Worm (Caenorhabditis elegans) whole organism, L3 larva: ENCODE measurements around the gene C05E11.7.

ENCODE experiments used
- R02D3.7 ChIP-seq: fragments of 150-350 bp; optimal IDR thresholded peaks from 2 replicates; lab custom pipeline; 2014; ENCODE audit warnings: missing biosample characterization, missing genetic modification characterization
- aly-2 ChIP-seq: fragments of 150-350 bp; optimal IDR thresholded peaks from 2 replicates; lab custom pipeline; 2014; ENCODE audit warnings: missing biosample characterization, missing genetic modification characterization
- ama-1 ChIP-seq: fragments of 150-350 bp; optimal IDR thresholded peaks from 2 replicates; lab custom pipeline; 2018
- ceh-16 ChIP-seq: sonication (generic microtip); optimal IDR thresholded peaks from 2 replicates; lab custom pipeline; 2017; ENCODE audit warnings: missing biosample characterization, missing genetic modification characterization
- ceh-28 ChIP-seq: fragments of 150-350 bp; optimal IDR thresholded peaks from 2 replicates; lab custom pipeline; 2014; ENCODE audit warnings: missing biosample characterization, missing genetic modification reagents, missing genetic modification characterization
- egl-27 ChIP-seq: sonication (generic microtip); optimal IDR thresholded peaks from 4 replicates; lab custom pipeline; 2017; ENCODE audit warnings: missing biosample characterization, missing genetic modification reagents, missing genetic modification characterization
- egl-5 ChIP-seq: fragments of 150-350 bp; optimal IDR thresholded peaks from 2 replicates; lab custom pipeline; 2017; ENCODE audit warnings: missing biosample characterization, missing genetic modification reagents, missing genetic modification characterization, inconsistent platforms
- elt-1 ChIP-seq: fragments of 150-350 bp; optimal IDR thresholded peaks from 2 replicates; lab custom pipeline; 2014; ENCODE audit warnings: missing biosample characterization, missing genetic modification characterization
- elt-2 ChIP-seq: sonication (generic microtip); optimal IDR thresholded peaks from 2 replicates; lab custom pipeline; 2016; ENCODE audit warnings: missing genetic modification reagents, mild to moderate bottlenecking, missing genetic modification characterization, missing compliant biosample characterization
- elt-3 ChIP-seq, 3 experiments: fragments of 150-350 bp in 1 of 3; sonication (generic microtip) in 2 of 3; optimal IDR thresholded peaks; 2 replicates in 2 of 3; 4 replicates in 1 of 3; lab custom pipeline; 2014 to 2017; ENCODE audit warnings: missing biosample characterization in 3 of 3, missing genetic modification characterization in 3 of 3
- fkh-10 ChIP-seq: sonication (generic microtip); optimal IDR thresholded peaks from 2 replicates; lab custom pipeline; 2017; ENCODE audit warnings: missing biosample characterization, missing genetic modification reagents, missing genetic modification characterization
- fkh-2 ChIP-seq: fragments of 150-350 bp; optimal IDR thresholded peaks from 2 replicates; lab custom pipeline; 2014; ENCODE audit warnings: missing biosample characterization, missing genetic modification reagents, missing genetic modification characterization
- hmg-11 ChIP-seq: sonication (generic microtip); optimal IDR thresholded peaks from 2 replicates; lab custom pipeline; 2016; ENCODE audit warnings: missing genetic modification characterization, missing compliant biosample characterization
- jun-1 ChIP-seq: fragments of 150-350 bp; optimal IDR thresholded peaks from 2 replicates; lab custom pipeline; 2014; ENCODE audit warnings: missing biosample characterization, missing genetic modification reagents, missing genetic modification characterization
- lin-15B ChIP-seq: fragments of 150-350 bp; optimal IDR thresholded peaks from 2 replicates; lab custom pipeline; 2014; ENCODE audit warnings: missing biosample characterization, missing genetic modification characterization
- lin-39 ChIP-seq: fragments of 150-350 bp; optimal IDR thresholded peaks from 2 replicates; lab custom pipeline; 2018; ENCODE audit warnings: missing biosample characterization, missing genetic modification reagents, missing genetic modification characterization
- lsy-12 ChIP-seq: sonication (generic microtip); optimal IDR thresholded peaks from 2 replicates; lab custom pipeline; 2016; ENCODE audit warnings: mild to moderate bottlenecking, missing genetic modification characterization, missing compliant biosample characterization
- mdl-1 ChIP-seq: fragments of 150-350 bp; optimal IDR thresholded peaks from 2 replicates; lab custom pipeline; 2014; ENCODE audit warnings: missing biosample characterization, missing genetic modification characterization
- mml-1 ChIP-seq: fragments of 150-350 bp; sonication (generic microtip); optimal IDR thresholded peaks from 3 replicates; lab custom pipeline; 2014; ENCODE audit warnings: missing biosample characterization, missing genetic modification characterization
- nfya-1 ChIP-seq: sonication (generic microtip); optimal IDR thresholded peaks from 2 replicates; lab custom pipeline; 2017; ENCODE audit warnings: missing genetic modification characterization, mild to moderate bottlenecking, missing compliant biosample characterization, antibody characterized with exemption, moderate library complexity; ENCODE audit not compliant: insufficient read depth
- nhr-11 ChIP-seq: fragments of 150-350 bp; optimal IDR thresholded peaks from 2 replicates; lab custom pipeline; 2014; ENCODE audit warnings: missing biosample characterization, missing genetic modification characterization
- nhr-23 ChIP-seq: fragments of 150-350 bp; optimal IDR thresholded peaks from 2 replicates; lab custom pipeline; 2014; ENCODE audit warnings: missing biosample characterization, missing genetic modification reagents, missing genetic modification characterization
- nhr-237 ChIP-seq: fragments of 150-350 bp; optimal IDR thresholded peaks from 2 replicates; lab custom pipeline; 2014; ENCODE audit warnings: missing biosample characterization, missing genetic modification characterization
- nhr-25 ChIP-seq: sonication (generic microtip); optimal IDR thresholded peaks from 2 replicates; lab custom pipeline; 2017; ENCODE audit warnings: missing biosample characterization, missing genetic modification characterization
- nhr-28 ChIP-seq: fragments of 150-350 bp; optimal IDR thresholded peaks from 2 replicates; lab custom pipeline; 2014; ENCODE audit warnings: missing biosample characterization, missing genetic modification characterization
- nhr-76 ChIP-seq: fragments of 150-350 bp; sonication (generic microtip); optimal IDR thresholded peaks from 5 replicates; lab custom pipeline; 2014; ENCODE audit warnings: missing biosample characterization, missing genetic modification characterization
- nhr-77 ChIP-seq: fragments of 150-350 bp; optimal IDR thresholded peaks from 2 replicates; lab custom pipeline; 2014; ENCODE audit warnings: missing biosample characterization, missing genetic modification characterization
- pha-4 ChIP-seq: fragments of 150-350 bp; optimal IDR thresholded peaks from 2 replicates; lab custom pipeline; 2014; ENCODE audit warnings: missing biosample characterization, missing genetic modification reagents, missing genetic modification characterization
- pqm-1 ChIP-seq: fragments of 150-350 bp; optimal IDR thresholded peaks from 2 replicates; lab custom pipeline; 2017; ENCODE audit warnings: missing biosample characterization, missing genetic modification characterization, inconsistent platforms
- unc-39 ChIP-seq: sonication (generic microtip); optimal IDR thresholded peaks from 4 replicates; lab custom pipeline; 2017; ENCODE audit warnings: missing biosample characterization, missing genetic modification characterization
- unc-62 ChIP-seq: fragments of 150-350 bp; sonication (generic microtip); optimal IDR thresholded peaks from 4 replicates; lab custom pipeline; 2014; ENCODE audit warnings: missing biosample characterization, missing genetic modification reagents, missing genetic modification characterization
- zag-1 ChIP-seq: fragments of 150-350 bp; optimal IDR thresholded peaks from 2 replicates; lab custom pipeline; 2014; ENCODE audit warnings: missing biosample characterization, missing genetic modification characterization

Gene C05E11.7

ce11 chrX:4622024-4622423, 36.5 kb upstream of the C05E11.7 start, which contains the start of gene C46C11.3:
Gene C46C11.3, plus strand, starts transcription at chrX:4622324.
- TF ChIP-seq lsy-12 (tag; lab: Kevin White, UChicago) (no peak), egl-27 (no peak)

DNA sequence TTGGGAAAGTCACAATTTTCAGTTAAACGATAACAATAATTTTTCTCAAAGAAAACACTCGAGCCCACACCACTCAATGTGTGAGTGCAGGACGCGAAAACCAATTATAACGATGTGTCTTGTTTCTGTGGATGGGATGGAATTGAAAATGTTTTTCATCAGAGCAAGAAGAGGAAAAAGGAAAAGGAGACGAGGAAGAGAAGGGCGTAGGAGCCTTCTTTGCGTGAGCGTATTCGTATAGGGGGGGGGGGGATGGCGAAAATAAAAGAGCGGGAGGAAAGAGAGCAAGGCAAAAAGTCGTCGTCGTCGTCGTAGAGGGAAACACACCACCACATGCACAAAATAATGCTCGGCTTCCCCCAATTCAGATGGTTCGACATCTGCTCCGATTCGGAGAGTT, 34.5 kb upstream of the C05E11.7 start:
- TF ChIP-seq fkh-10 (peak; percentile 3), nhr-237 (tag; lab: Kevin White, UChicago) (no peak), lin-39 (tag; lab: Kevin White, UChicago) (peak; percentile 37)

ce11 chrX:4619582-4619981, 34.1 kb upstream of the C05E11.7 start, which contains the start of gene pqn-65:
Gene pqn-65, minus strand, starts transcription at chrX:4619635.
- TF ChIP-seq nhr-25 (tag; lab: Kevin White, UChicago) = peak; percentile 36
- peak; percentile 39 for TF ChIP-seq nfya-1 (tag; lab: Kevin White, UChicago)
- no peak for TF ChIP-seq hmg-11 (tag; lab: Kevin White, UChicago)
- peak; percentile 25 for TF ChIP-seq lin-15B (tag; lab: Kevin White, UChicago)
- TF ChIP-seq ceh-28 = peak; percentile 19
- TF ChIP-seq jun-1 (tag; lab: Kevin White, UChicago) = no peak
- no peak for TF ChIP-seq elt-3 (tag; optimal IDR thresholded peaks at IDR 0.05; lab: Kevin White, UChicago)
- TF ChIP-seq egl-5 (tag; lab: Kevin White, UChicago) = peak; percentile 38
- no peak for TF ChIP-seq ceh-16 (tag; lab: Kevin White, UChicago)
- peak; percentile 73 for TF ChIP-seq pha-4 (tag; lab: Kevin White, UChicago)
- peak; percentile 12 for TF ChIP-seq elt-2 (tag; lab: Kevin White, UChicago)
- TF ChIP-seq, all 47 proteins: peak for 7

DNA sequence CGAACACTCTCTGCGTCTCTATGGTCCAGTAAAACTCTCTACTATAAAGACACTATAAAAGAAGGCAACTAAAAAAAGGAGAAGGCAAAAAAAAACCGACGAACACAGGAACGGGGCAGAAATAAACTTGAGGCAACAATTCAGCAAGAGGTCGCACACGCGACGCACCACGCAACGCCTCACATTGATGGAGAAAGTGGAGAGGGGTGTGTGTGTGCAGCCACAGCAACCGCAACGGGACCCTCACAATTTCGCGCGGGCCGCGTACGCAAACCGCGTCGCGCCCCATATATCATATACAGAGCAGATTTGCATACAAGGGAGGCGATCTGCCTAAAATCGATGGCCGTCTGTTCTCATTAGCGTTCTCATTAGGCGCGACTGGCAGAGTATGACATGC, 31.4 kb upstream of the C05E11.7 start:
- no peak for TF ChIP-seq ceh-16 (tag; lab: Kevin White, UChicago)
- TF ChIP-seq ama-1 (lab: Kevin White, UChicago) = peak; percentile 0
- peak; percentile 17 for TF ChIP-seq pha-4 (tag; lab: Kevin White, UChicago)
- peak; percentile 39 for TF ChIP-seq lin-15B (tag; lab: Kevin White, UChicago)
- TF ChIP-seq mml-1 (tag; lab: Kevin White, UChicago) = no peak
- no peak for TF ChIP-seq nhr-28 (tag; lab: Kevin White, UChicago)
- TF ChIP-seq nfya-1 (tag; lab: Kevin White, UChicago) = peak; percentile 27
- no peak for TF ChIP-seq zag-1 (tag; lab: Kevin White, UChicago)
- no peak for TF ChIP-seq mdl-1 (tag; lab: Kevin White, UChicago)
- no peak for TF ChIP-seq nhr-237 (tag; lab: Kevin White, UChicago)
- TF ChIP-seq elt-1 = no peak
- TF ChIP-seq aly-2 = no peak
- TF ChIP-seq egl-5 (tag; lab: Kevin White, UChicago) = peak; percentile 10
- TF ChIP-seq R02D3.7 = no peak
- no peak for TF ChIP-seq elt-3 (tag; optimal IDR thresholded peaks at IDR 0.05; lab: Kevin White, UChicago)
- TF ChIP-seq fkh-2 (tag; lab: Kevin White, UChicago) = no peak
- peak; percentile 89 for TF ChIP-seq lin-39 (tag; lab: Kevin White, UChicago)
- TF ChIP-seq hmg-11 (tag; lab: Kevin White, UChicago) = peak; percentile 46
- TF ChIP-seq nhr-77 = no peak
- no peak for TF ChIP-seq unc-62 (GFP tag; lab: Kevin White, UChicago)
- no peak for TF ChIP-seq egl-27
- TF ChIP-seq nhr-11 = no peak
- no peak for TF ChIP-seq pqm-1
- TF ChIP-seq ceh-28 = peak; percentile 13
- TF ChIP-seq jun-1 (tag; lab: Kevin White, UChicago) = no peak
- TF ChIP-seq nhr-76 = no peak
- TF ChIP-seq nhr-23 (tag; lab: Kevin White, UChicago) = no peak

DNA sequence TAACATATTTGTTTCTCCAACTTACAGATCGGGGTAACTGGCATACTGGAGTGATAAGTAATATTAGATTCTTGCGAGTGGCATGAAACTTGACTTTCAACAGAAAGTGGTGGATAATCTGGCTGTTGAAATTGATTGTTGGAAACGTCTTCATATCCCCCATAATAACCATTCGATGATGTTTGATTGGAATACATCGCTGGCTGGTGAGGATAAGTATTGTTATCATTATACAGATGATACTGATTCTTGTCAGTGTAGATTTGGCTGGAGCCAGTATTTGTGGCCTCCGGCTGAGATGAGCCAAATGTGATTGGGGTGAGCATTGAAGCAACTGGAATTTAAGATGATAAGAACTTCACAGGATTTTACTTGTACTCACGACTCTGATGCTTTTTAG, 29.6 kb upstream of the C05E11.7 start:
- no peak for TF ChIP-seq unc-39

- no peak for TF ChIP-seq ceh-16 (tag; lab: Kevin White, UChicago)
- TF ChIP-seq egl-5 (tag; lab: Kevin White, UChicago) = peak; percentile 23
These were observed 24.2 kb upstream of the C05E11.7 start for ce11 chrX:4609635-4610034.
